Worm (Caenorhabditis elegans) whole organism, mixed stage, embryonic: ENCODE measurements around the gene T24D3.2.

Experiments used
- blmp-1 ChIP-seq: fragments of 150-350 bp; optimal IDR thresholded peaks from 2 replicates; lab custom pipeline; 2014; ENCODE audit warnings: missing biosample characterization, missing genetic modification characterization
- elt-3 ChIP-seq: fragments of 150-350 bp; optimal IDR thresholded peaks from 2 replicates; lab custom pipeline; 2014; ENCODE audit warnings: missing biosample characterization, missing genetic modification characterization
- lsy-2 ChIP-seq: fragments of 150-350 bp; optimal IDR thresholded peaks from 2 replicates; lab custom pipeline; 2014; ENCODE audit warnings: missing biosample characterization, missing genetic modification characterization
- mab-5 ChIP-seq: fragments of 150-350 bp; optimal IDR thresholded peaks from 2 replicates; lab custom pipeline; 2014; ENCODE audit warnings: missing biosample characterization, missing genetic modification characterization
- mep-1 ChIP-seq: fragments of 150-350 bp; optimal IDR thresholded peaks from 2 replicates; lab custom pipeline; 2017; ENCODE audit warnings: missing biosample characterization, missing genetic modification reagents, missing genetic modification characterization, inconsistent platforms
- nhr-237 ChIP-seq: fragments of 150-350 bp; optimal IDR thresholded peaks from 2 replicates; lab custom pipeline; 2014; ENCODE audit warnings: missing biosample characterization, missing genetic modification characterization
- nhr-76 ChIP-seq: sonication (generic microtip); optimal IDR thresholded peaks from 2 replicates; lab custom pipeline; 2017; ENCODE audit warnings: missing biosample characterization, missing genetic modification characterization
- pha-4 ChIP-seq: fragments of 150-350 bp; optimal IDR thresholded peaks from 2 replicates; lab custom pipeline; 2018; ENCODE audit warnings: missing biosample characterization, missing genetic modification reagents, missing genetic modification characterization
- snpc-4 ChIP-seq: fragments of 150-350 bp; optimal IDR thresholded peaks from 2 replicates; lab custom pipeline; 2014; ENCODE audit warnings: missing biosample characterization, missing genetic modification characterization
- sptf-1 ChIP-seq: sonication (generic microtip); optimal IDR thresholded peaks from 2 replicates; lab custom pipeline; 2017; ENCODE audit warnings: mild to moderate bottlenecking, missing genetic modification characterization, moderate library complexity, missing compliant biosample characterization
- unc-120 ChIP-seq: sonication (generic microtip); optimal IDR thresholded peaks from 2 replicates; lab custom pipeline; 2017; ENCODE audit warnings: missing genetic modification characterization, missing compliant biosample characterization; ENCODE audit not compliant: poor library complexity, severe bottlenecking
- unc-62 ChIP-seq: fragments of 150-350 bp; optimal IDR thresholded peaks from 2 replicates; lab custom pipeline; 2014; ENCODE audit warnings: missing biosample characterization, missing genetic modification reagents, missing genetic modification characterization
- zip-8 ChIP-seq: fragments of 150-350 bp; optimal IDR thresholded peaks from 2 replicates; lab custom pipeline; 2014; ENCODE audit warnings: missing biosample characterization, missing genetic modification characterization
- ztf-11 ChIP-seq: fragments of 150-350 bp; optimal IDR thresholded peaks from 2 replicates; lab custom pipeline; 2014; ENCODE audit warnings: missing biosample characterization, missing genetic modification characterization

DNA sequence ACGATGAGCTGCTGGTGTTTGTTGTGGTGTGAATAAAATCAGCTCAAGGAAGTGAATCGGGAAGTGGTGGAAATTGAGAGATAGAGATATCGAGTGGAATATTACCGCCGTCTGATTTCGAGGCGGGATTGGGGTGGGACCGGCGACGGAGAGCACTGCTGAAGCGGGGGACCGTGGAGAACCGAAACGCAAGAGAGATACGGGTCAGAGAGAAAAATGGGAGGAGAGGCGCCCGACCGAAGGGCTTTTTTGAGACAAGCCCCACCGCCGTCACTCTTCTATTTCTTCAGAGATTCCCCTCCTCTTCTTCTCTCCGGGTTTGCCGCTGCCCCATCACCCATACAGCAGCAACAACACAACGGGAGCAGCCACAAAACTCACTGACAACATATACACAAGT lies 19.5 kb upstream of the T24D3.2 start:
- TF ChIP-seq pha-4 (tag; lab: Kevin White, UChicago) (no peak), mab-5 (tag; lab: Kevin White, UChicago) (no peak), mep-1 (tag; lab: Kevin White, UChicago) (no peak), unc-62 (no peak), sptf-1 (no peak), blmp-1 (no peak), nhr-237 (no peak), lsy-2 (no peak), zip-8 (tag; lab: Kevin White, UChicago) (no peak), nhr-76 (tag; lab: Kevin White, UChicago) (no peak), unc-120 (tag; lab: Kevin White, UChicago) (no peak), snpc-4 (tag; lab: Kevin White, UChicago) (no peak), ztf-11 (tag; lab: Kevin White, UChicago) (no peak), elt-3 (tag; lab: Kevin White, UChicago) (no peak)
